Worm (Caenorhabditis elegans): ENCODE data around the gene ZK669.2.

- TF ChIP-seq scrt-1 (GFP tag; IDR thresholded peaks at IDR 0.05) = no peak
- TF ChIP-seq B0310.2 (tag; optimal IDR thresholded peaks at IDR 0.05) = no peak
- TF ChIP-seq ama-1 (optimal IDR thresholded peaks at IDR 0.05) = no peak
- no peak for TF ChIP-seq flt-1 (GFP tag; IDR thresholded peaks at IDR 0.05)
- no peak for TF ChIP-seq aly-1 (tag; optimal IDR thresholded peaks at IDR 0.05)
- TF ChIP-seq ceh-36 (tag; optimal IDR thresholded peaks at IDR 0.05) = no peak
- no peak for TF ChIP-seq pes-1 (GFP tag; IDR thresholded peaks at IDR 0.05)
Measured at ce11 chrII:7983454-7983853, 45.5 kb upstream of the ZK669.2 start.
